Fruit fly (Drosophila melanogaster) whole organism, embryonic: ENCODE results near the gene CG43054.

Experiments
- Awh ChIP-seq: fragments of 200-800 bp; sonication (Bioruptor generic); IDR thresholded peaks from 2 replicates; pipeline ENCODE4, ENCODE4 v1.3.6; 2022; ENCODE audit warnings: missing biosample characterization, missing genetic modification characterization
- CG10147 ChIP-seq: fragments of 200-800 bp; sonication (Bioruptor generic); optimal IDR thresholded peaks from 2 replicates; lab custom pipeline; 2019; ENCODE audit warnings: missing biosample characterization, mild to moderate bottlenecking, missing genetic modification characterization, moderate library complexity
- CG1024 ChIP-seq: fragments of 200-800 bp; sonication (Bioruptor generic); IDR thresholded peaks from 2 replicates; pipeline ENCODE4 v1.3.6; 2022; ENCODE audit warnings: missing biosample characterization, missing genetic modification characterization
- CG11085 ChIP-seq: fragments of 200-800 bp; sonication (Bioruptor generic); IDR thresholded peaks from 2 replicates; pipeline ENCODE4 v1.3.6; 2022; ENCODE audit warnings: missing biosample characterization, missing genetic modification characterization
- CG11695 ChIP-seq: fragments of 200-800 bp; sonication (Bioruptor generic); IDR thresholded peaks from 3 replicates; pipeline ENCODE4 v1.3.6; 2022; ENCODE audit warnings: missing biosample characterization, missing genetic modification characterization
- CG15601 ChIP-seq: fragments of 200-800 bp; sonication (Bioruptor generic); optimal IDR thresholded peaks from 3 replicates; lab custom pipeline; 2019; ENCODE audit warnings: missing biosample characterization, mild to moderate bottlenecking, missing genetic modification characterization, moderate library complexity
- CG17359 ChIP-seq: fragments of 200-800 bp; sonication (Bioruptor generic); optimal IDR thresholded peaks from 3 replicates; lab custom pipeline; 2018; ENCODE audit warnings: missing biosample characterization, mild to moderate bottlenecking, missing genetic modification characterization, moderate library complexity
- CG17612 ChIP-seq: fragments of 200-800 bp; sonication (Bioruptor generic); IDR thresholded peaks from 2 replicates; pipeline ENCODE4 v1.3.6; 2022; ENCODE audit warnings: missing biosample characterization, missing genetic modification characterization
- CG18599 ChIP-seq: fragments of 200-800 bp; sonication (Bioruptor generic); optimal IDR thresholded peaks from 3 replicates; lab custom pipeline; 2017; ENCODE audit warnings: missing biosample characterization, missing genetic modification characterization, mild to moderate bottlenecking, moderate library complexity, missing genetic modification reagents
- CG32772 ChIP-seq: fragments of 200-800 bp; sonication (Bioruptor generic); IDR thresholded peaks from 2 replicates; pipeline ENCODE4 v1.3.6; 2022; ENCODE audit warnings: missing biosample characterization, missing genetic modification characterization
- CG4360 ChIP-seq: fragments of 200-800 bp; sonication (Bioruptor generic); IDR thresholded peaks from 2 replicates; pipeline ENCODE4 v1.3.6; 2022; ENCODE audit warnings: missing biosample characterization, missing genetic modification characterization
- CG6175 ChIP-seq: fragments of 200-800 bp; sonication (Bioruptor generic); IDR thresholded peaks from 3 replicates; pipeline ENCODE4 v1.3.6; 2022; ENCODE audit warnings: missing biosample characterization, missing genetic modification characterization
- CG7556 ChIP-seq: fragments of 200-800 bp; sonication (Bioruptor generic); optimal IDR thresholded peaks from 2 replicates; lab custom pipeline; 2017; ENCODE audit warnings: missing biosample characterization, mild to moderate bottlenecking, missing genetic modification characterization
- CG8388 ChIP-seq: fragments of 200-800 bp; sonication (Bioruptor generic); optimal IDR thresholded peaks from 2 replicates; lab custom pipeline; 2019; ENCODE audit warnings: missing biosample characterization, mild to moderate bottlenecking, missing genetic modification characterization, moderate library complexity
- CG8924 ChIP-seq: fragments of 200-800 bp; optimal IDR thresholded peaks from 3 replicates; lab custom pipeline; 2019; ENCODE audit warnings: missing biosample characterization, mild to moderate bottlenecking, missing genetic modification characterization, moderate library complexity
- Camta ChIP-seq: fragments of 200-800 bp; sonication (Bioruptor generic); optimal IDR thresholded peaks from 2 replicates; lab custom pipeline; 2016; ENCODE audit warnings: missing biosample characterization, missing genetic modification characterization
- CkIIα-i1 ChIP-seq: fragments of 200-800 bp; sonication (Bioruptor generic); IDR thresholded peaks from 2 replicates; pipeline ENCODE4 v1.3.6; 2022; ENCODE audit warnings: missing biosample characterization, missing genetic modification characterization
- D19A ChIP-seq: fragments of 200-800 bp; optimal IDR thresholded peaks from 3 replicates; lab custom pipeline; 2019; ENCODE audit warnings: missing biosample characterization, mild to moderate bottlenecking, missing genetic modification characterization, moderate library complexity
- Dek ChIP-seq: fragments of 200-800 bp; sonication (Bioruptor generic); optimal IDR thresholded peaks from 3 replicates; lab custom pipeline; 2019; ENCODE audit warnings: missing biosample characterization, mild to moderate bottlenecking, missing genetic modification characterization, moderate library complexity
- Gsc ChIP-seq: fragments of 200-800 bp; sonication (Bioruptor generic); IDR thresholded peaks from 2 replicates; pipeline ENCODE4 v1.3.6; 2022; ENCODE audit warnings: missing biosample characterization, missing genetic modification characterization
- HLHmδ ChIP-seq: fragments of 200-800 bp; sonication (Bioruptor generic); optimal IDR thresholded peaks from 2 replicates; lab custom pipeline; 2018; ENCODE audit warnings: missing biosample characterization, mild to moderate bottlenecking, missing genetic modification characterization, moderate library complexity
- Hr51 ChIP-seq, 2 experiments: fragments of 200-800 bp; sonication (Bioruptor generic); optimal IDR thresholded peaks; 2 replicates in 1 of 2; 3 replicates in 1 of 2; lab custom pipeline; 2016 to 2018; ENCODE audit warnings: missing biosample characterization in 2 of 2, missing genetic modification characterization in 2 of 2, mild to moderate bottlenecking in 1 of 2, moderate library complexity in 1 of 2
- Mrtf ChIP-seq: fragments of 200-800 bp; sonication (Bioruptor generic); IDR thresholded peaks from 3 replicates; pipeline ENCODE4 v1.3.6; 2022; ENCODE audit warnings: missing biosample characterization, missing genetic modification characterization
- NfI ChIP-seq: fragments of 200-800 bp; sonication (Bioruptor generic); optimal IDR thresholded peaks from 3 replicates; lab custom pipeline; 2018; ENCODE audit warnings: missing biosample characterization, mild to moderate bottlenecking, missing genetic modification characterization, moderate library complexity
- Opbp ChIP-seq: fragments of 200-800 bp; sonication (Bioruptor generic); IDR thresholded peaks from 3 replicates; pipeline ENCODE4 v1.3.6; 2022; ENCODE audit warnings: missing biosample characterization, missing genetic modification characterization; ENCODE audit not compliant: partially characterized antibody
- Sin3A ChIP-seq: fragments of >200 bp; optimal IDR thresholded peaks from 2 replicates; lab custom pipeline; 2018
- Sox100B ChIP-seq: fragments of 200-800 bp; sonication (Bioruptor generic); optimal IDR thresholded peaks from 3 replicates; lab custom pipeline; 2018; ENCODE audit warnings: missing biosample characterization, mild to moderate bottlenecking, missing genetic modification characterization
- Stat92E ChIP-seq, 3 experiments: fragments of >200 bp in 2 of 3; fragments of 200-800 bp in 1 of 3; sonication (Bioruptor generic) in 1 of 3; optimal IDR thresholded peaks; 2 replicates each; lab custom pipeline; 2017 to 2019; ENCODE audit warnings: missing biosample characterization in 3 of 3, missing genetic modification characterization in 3 of 3, mild to moderate bottlenecking in 1 of 3, moderate library complexity in 1 of 3
- Tbp ChIP-seq: fragments of >200 bp; optimal IDR thresholded peaks from 2 replicates; lab custom pipeline; 2018; ENCODE audit warnings: missing biosample characterization, missing genetic modification characterization
- az2 ChIP-seq: fragments of 200-800 bp; sonication (Bioruptor generic); optimal IDR thresholded peaks from 3 replicates; lab custom pipeline; 2016; ENCODE audit warnings: missing biosample characterization, missing genetic modification characterization
- bbx ChIP-seq: fragments of 200-800 bp; sonication (Bioruptor generic); IDR thresholded peaks from 2 replicates; pipeline ENCODE4 v1.3.6; 2022; ENCODE audit warnings: missing biosample characterization, missing genetic modification characterization; ENCODE audit not compliant: partially characterized antibody
- btn ChIP-seq: fragments of 200-800 bp; sonication (Bioruptor generic); optimal IDR thresholded peaks from 2 replicates; lab custom pipeline; 2016; ENCODE audit warnings: missing biosample characterization, missing genetic modification characterization
- caup ChIP-seq: fragments of 200-800 bp; sonication (Bioruptor generic); optimal IDR thresholded peaks from 3 replicates; lab custom pipeline; 2017; ENCODE audit warnings: missing biosample characterization, mild to moderate bottlenecking, missing genetic modification characterization, moderate library complexity; ENCODE audit not compliant: severe bottlenecking
- croc ChIP-seq: fragments of 200-800 bp; sonication (Bioruptor generic); conservative IDR thresholded peaks from 3 replicates; pipeline ENCODE4 v1.3.6; 2022; ENCODE audit warnings: missing biosample characterization, missing genetic modification characterization
- da ChIP-seq: fragments of 200-800 bp; sonication (Bioruptor generic); optimal IDR thresholded peaks from 2 replicates; lab custom pipeline; 2016; ENCODE audit warnings: missing biosample characterization, missing genetic modification characterization
- dysf ChIP-seq: fragments of 200-800 bp; sonication (Bioruptor generic); IDR thresholded peaks from 3 replicates; pipeline ENCODE4 v1.3.6; 2022; ENCODE audit warnings: missing biosample characterization, missing genetic modification characterization
- hb ChIP-seq: fragments of 200-800 bp; sonication (Bioruptor generic); IDR thresholded peaks from 3 replicates; pipeline ENCODE4 v1.3.6; 2022; ENCODE audit warnings: missing biosample characterization, missing genetic modification characterization; ENCODE audit not compliant: partially characterized antibody
- lbe ChIP-seq: fragments of 200-800 bp; sonication (Bioruptor generic); optimal IDR thresholded peaks from 2 replicates; lab custom pipeline; 2016; ENCODE audit warnings: missing biosample characterization, mild to moderate bottlenecking, missing genetic modification characterization
- nerfin-2 ChIP-seq: fragments of 200-800 bp; sonication (Bioruptor generic); IDR thresholded peaks from 2 replicates; pipeline ENCODE4 v1.3.6; 2022; ENCODE audit warnings: missing biosample characterization, missing genetic modification characterization; ENCODE audit not compliant: partially characterized antibody
- pho ChIP-seq: fragments of 200-800 bp; sonication (Bioruptor generic); optimal IDR thresholded peaks from 2 replicates; lab custom pipeline; 2016; ENCODE audit warnings: missing biosample characterization, missing genetic modification characterization
- repo ChIP-seq: fragments of 200-800 bp; sonication (Bioruptor generic); optimal IDR thresholded peaks from 2 replicates; lab custom pipeline; 2016; ENCODE audit warnings: missing biosample characterization, missing genetic modification characterization
- sisA ChIP-seq: fragments of 200-800 bp; sonication (Bioruptor generic); IDR thresholded peaks from 2 replicates; pipeline ENCODE4 v1.3.6; 2022; ENCODE audit warnings: missing biosample characterization, missing genetic modification characterization
- sug ChIP-seq: fragments of 200-800 bp; optimal IDR thresholded peaks from 2 replicates; lab custom pipeline; 2019; ENCODE audit warnings: missing biosample characterization, mild to moderate bottlenecking, missing genetic modification characterization, moderate library complexity
- tgo ChIP-seq: fragments of 200-800 bp; sonication (Bioruptor generic); IDR thresholded peaks from 3 replicates; pipeline ENCODE4 v1.3.6; 2022; ENCODE audit warnings: missing biosample characterization, missing genetic modification characterization
- tio ChIP-seq: fragments of 200-800 bp; sonication (Bioruptor generic); optimal IDR thresholded peaks from 2 replicates; lab custom pipeline; 2017; ENCODE audit warnings: missing biosample characterization, missing genetic modification characterization, inconsistent platforms
- yki ChIP-seq: fragments of >200 bp; optimal IDR thresholded peaks from 3 replicates; lab custom pipeline; 2018
- zen ChIP-seq: fragments of 200-800 bp; sonication (Bioruptor generic); optimal IDR thresholded peaks from 3 replicates; lab custom pipeline; 2018; ENCODE audit warnings: missing biosample characterization, mild to moderate bottlenecking, missing genetic modification characterization, moderate library complexity
- zen2 ChIP-seq: fragments of 200-800 bp; sonication (Bioruptor generic); IDR thresholded peaks from 3 replicates; pipeline ENCODE4 v1.3.6; 2022; ENCODE audit warnings: missing biosample characterization, missing genetic modification characterization; ENCODE audit not compliant: partially characterized antibody
- zf30C ChIP-seq: fragments of 200-800 bp; sonication (Bioruptor generic); optimal IDR thresholded peaks from 3 replicates; lab custom pipeline; 2018; ENCODE audit warnings: missing biosample characterization, mild to moderate bottlenecking, missing genetic modification characterization

CG43054 gene

dm6 chr2L:17588173-17589082 is 39.2 kb upstream of the CG43054 start (continued):
- peak; percentile 23 for TF ChIP-seq az2 (GFP tag; lab: Kevin White, UChicago)
- TF ChIP-seq Stat92E (GFP tag; optimal IDR thresholded peaks at IDR 0.05; lab: Kevin White, UChicago): no peak
- TF ChIP-seq zen2 (GFP tag; lab: Robert Waterston, UW): no peak
- TF ChIP-seq CG8388 (GFP tag; lab: Kevin White, UChicago): peak; percentile 56
- TF ChIP-seq tio (GFP tag; lab: Kevin White, UChicago): no peak
- TF ChIP-seq bbx (GFP tag; lab: Robert Waterston, UW): no peak
- peak; percentile 36 for TF ChIP-seq CG18599 (GFP tag; lab: Kevin White, UChicago)
- TF ChIP-seq repo (GFP tag; lab: Kevin White, UChicago): no peak
- TF ChIP-seq CG11085 (GFP tag; lab: Robert Waterston, UW): 0 out of 2 replicates have a peak, but pooled peaks have one; percentile 21
- TF ChIP-seq CG17359: peak; percentile 29
- TF ChIP-seq sisA (GFP tag; lab: Robert Waterston, UW): no peak
- TF ChIP-seq CG32772 (GFP tag; lab: Robert Waterston, UW): no peak
- no peak for TF ChIP-seq Tbp (GFP tag; lab: Kevin White, UChicago)
- peak; percentile 75 for TF ChIP-seq zf30C
- TF ChIP-seq lbe (GFP tag; lab: Kevin White, UChicago): no peak
- TF ChIP-seq HLHmδ: no peak
- no peak for TF ChIP-seq CG17612 (GFP tag; lab: Robert Waterston, UW)
- TF ChIP-seq zen (tag; lab: Kevin White, UChicago): peak; percentile 23
- TF ChIP-seq NfI (GFP tag; lab: Kevin White, UChicago): no peak
- TF ChIP-seq caup (GFP tag; lab: Kevin White, UChicago): no peak
- no peak for TF ChIP-seq hb
- peak; percentile 78 for TF ChIP-seq D19A (tag; lab: Kevin White, UChicago)
- TF ChIP-seq CG15601 (tag; lab: Kevin White, UChicago): peak; percentile 61
- peak; percentile 68 for TF ChIP-seq CG8924 (tag; lab: Kevin White, UChicago)
- no peak for TF ChIP-seq btn (GFP tag; lab: Kevin White, UChicago)
- no peak for TF ChIP-seq Gsc
- TF ChIP-seq CG11695 (GFP tag; lab: Robert Waterston, UW): no peak
- TF ChIP-seq CkIIα-i1 (GFP tag; lab: Robert Waterston, UW): no peak
- 0 out of 3 replicates have a peak, but pooled peaks have one; percentile 25 for TF ChIP-seq Mrtf (GFP tag; lab: Robert Waterston, UW)
- no peak for TF ChIP-seq sug (tag; lab: Kevin White, UChicago)
- no peak for TF ChIP-seq Camta (GFP tag; lab: Kevin White, UChicago)
- no peak for TF ChIP-seq Sin3A (lab: Kevin White, UChicago)
- TF ChIP-seq Hr51 (GFP tag; optimal IDR thresholded peaks at IDR 0.05; lab: Kevin White, UChicago): peak in 1 of 2 experiments; percentile 61
- no peak for TF ChIP-seq pho
- TF ChIP-seq Awh (GFP tag; lab: Robert Waterston, UW): no peak
- TF ChIP-seq CG4360 (GFP tag; lab: Robert Waterston, UW): no peak
- TF ChIP-seq CG7556 (GFP tag; lab: Kevin White, UChicago): peak; percentile 86
- peak; percentile 74 for TF ChIP-seq Sox100B (GFP tag; lab: Kevin White, UChicago)
- peak; percentile 14; the same call in 1 of the 3 replicates for TF ChIP-seq croc (GFP tag; lab: Robert Waterston, UW)
- TF ChIP-seq tgo (GFP tag; lab: Robert Waterston, UW): no peak
- TF ChIP-seq yki (lab: Kevin White, UChicago): no peak
- TF ChIP-seq Opbp: no peak
- TF ChIP-seq nerfin-2 (GFP tag; lab: Robert Waterston, UW): no peak
- TF ChIP-seq CG10147 (GFP tag; lab: Kevin White, UChicago): peak; percentile 57
- no peak for TF ChIP-seq CG1024 (GFP tag; lab: Robert Waterston, UW)
- no peak for TF ChIP-seq da (GFP tag; lab: Kevin White, UChicago)
- no peak for TF ChIP-seq Dek
- no peak for TF ChIP-seq dysf (GFP tag; lab: Robert Waterston, UW)
- no peak for TF ChIP-seq CG6175 (GFP tag; lab: Robert Waterston, UW)
